Fruit fly (Drosophila melanogaster) whole organism, embryonic: ENCODE results near the gene CG42835.

Source experiments
- Asciz ChIP-seq: fragments of 200-800 bp; sonication (Bioruptor generic); optimal IDR thresholded peaks from 2 replicates; lab custom pipeline; 2017; ENCODE audit warnings: missing biosample characterization, mild to moderate bottlenecking, missing genetic modification characterization, missing genetic modification reagents
- Bdp1 ChIP-seq: fragments of 200-800 bp; sonication (Bioruptor generic); optimal IDR thresholded peaks from 3 replicates; lab custom pipeline; 2016; ENCODE audit warnings: missing biosample characterization, missing genetic modification characterization
- CG10654 ChIP-seq: fragments of 200-800 bp; sonication (Bioruptor generic); optimal IDR thresholded peaks from 2 replicates; lab custom pipeline; 2016; ENCODE audit warnings: missing biosample characterization, missing genetic modification characterization
- CG12744 ChIP-seq: fragments of 200-800 bp; sonication (Bioruptor generic); optimal IDR thresholded peaks from 2 replicates; lab custom pipeline; 2016; ENCODE audit warnings: missing biosample characterization, missing genetic modification characterization
- CG13424 ChIP-seq: fragments of 200-800 bp; sonication (Bioruptor generic); optimal IDR thresholded peaks from 2 replicates; lab custom pipeline; 2019; ENCODE audit warnings: missing biosample characterization, mild to moderate bottlenecking, missing genetic modification characterization, moderate library complexity
- CG13624 ChIP-seq: fragments of 200-800 bp; sonication (Bioruptor generic); optimal IDR thresholded peaks from 2 replicates; lab custom pipeline; 2016; ENCODE audit warnings: missing biosample characterization, missing genetic modification characterization
- CG15601 ChIP-seq: fragments of 200-800 bp; sonication (Bioruptor generic); optimal IDR thresholded peaks from 3 replicates; lab custom pipeline; 2019; ENCODE audit warnings: missing biosample characterization, mild to moderate bottlenecking, missing genetic modification characterization, moderate library complexity
- CG15696 ChIP-seq: fragments of 200-800 bp; sonication (Bioruptor generic); optimal IDR thresholded peaks from 2 replicates; lab custom pipeline; 2019; ENCODE audit warnings: missing biosample characterization, mild to moderate bottlenecking, missing genetic modification characterization, moderate library complexity
- CG18262 ChIP-seq: fragments of 200-800 bp; optimal IDR thresholded peaks from 3 replicates; lab custom pipeline; 2019; ENCODE audit warnings: missing biosample characterization, mild to moderate bottlenecking, missing genetic modification characterization, moderate library complexity
- CG18599 ChIP-seq: fragments of 200-800 bp; sonication (Bioruptor generic); optimal IDR thresholded peaks from 3 replicates; lab custom pipeline; 2017; ENCODE audit warnings: missing biosample characterization, missing genetic modification characterization, mild to moderate bottlenecking, moderate library complexity, missing genetic modification reagents
- CG2712 ChIP-seq: fragments of 200-800 bp; optimal IDR thresholded peaks from 3 replicates; lab custom pipeline; 2019; ENCODE audit warnings: missing biosample characterization, mild to moderate bottlenecking, missing genetic modification characterization, moderate library complexity
- CG30431 ChIP-seq: fragments of 200-800 bp; sonication (Bioruptor generic); optimal IDR thresholded peaks from 2 replicates; lab custom pipeline; 2017; ENCODE audit warnings: missing biosample characterization, missing genetic modification characterization
- CG3065 ChIP-seq: fragments of 200-800 bp; sonication (Bioruptor generic); optimal IDR thresholded peaks from 2 replicates; lab custom pipeline; 2016; ENCODE audit warnings: missing biosample characterization, missing genetic modification characterization
- CG4360 ChIP-seq: fragments of 200-800 bp; sonication (Bioruptor generic); IDR thresholded peaks from 2 replicates; pipeline ENCODE4 v1.3.6; 2022; ENCODE audit warnings: missing biosample characterization, missing genetic modification characterization
- CG6175 ChIP-seq: fragments of 200-800 bp; sonication (Bioruptor generic); IDR thresholded peaks from 3 replicates; pipeline ENCODE4 v1.3.6; 2022; ENCODE audit warnings: missing biosample characterization, missing genetic modification characterization
- CG6254 ChIP-seq: fragments of 200-800 bp; sonication (Bioruptor generic); optimal IDR thresholded peaks from 3 replicates; lab custom pipeline; 2017; ENCODE audit warnings: mild to moderate bottlenecking, missing biosample characterization, missing genetic modification reagents, missing genetic modification characterization
- CG7786 ChIP-seq: fragments of 200-800 bp; sonication (Bioruptor generic); optimal IDR thresholded peaks from 2 replicates; lab custom pipeline; 2016; ENCODE audit warnings: missing biosample characterization, missing genetic modification characterization
- CG8281 ChIP-seq: fragments of 200-800 bp; sonication (Bioruptor generic); optimal IDR thresholded peaks from 2 replicates; lab custom pipeline; 2018; ENCODE audit warnings: missing biosample characterization, mild to moderate bottlenecking, missing genetic modification characterization, moderate library complexity
- CG8924 ChIP-seq: fragments of 200-800 bp; optimal IDR thresholded peaks from 3 replicates; lab custom pipeline; 2019; ENCODE audit warnings: missing biosample characterization, mild to moderate bottlenecking, missing genetic modification characterization, moderate library complexity
- Fer3 ChIP-seq: fragments of 200-800 bp; sonication (Bioruptor generic); optimal IDR thresholded peaks from 2 replicates; lab custom pipeline; 2018; ENCODE audit warnings: missing biosample characterization, mild to moderate bottlenecking, missing genetic modification characterization, moderate library complexity
- H2.0 ChIP-seq: fragments of 200-800 bp; sonication (Bioruptor generic); IDR thresholded peaks from 2 replicates; pipeline ENCODE4 v1.3.6; 2022; ENCODE audit warnings: missing biosample characterization, missing genetic modification characterization
- HHEX ChIP-seq: fragments of 200-800 bp; sonication (Bioruptor generic); optimal IDR thresholded peaks from 3 replicates; lab custom pipeline; 2017; ENCODE audit warnings: missing biosample characterization, mild to moderate bottlenecking, missing genetic modification characterization, missing genetic modification reagents
- HmgD ChIP-seq: fragments of 200-800 bp; sonication (Bioruptor generic); optimal IDR thresholded peaks from 3 replicates; lab custom pipeline; 2016; ENCODE audit warnings: missing biosample characterization, missing genetic modification characterization
- HmgZ ChIP-seq: fragments of 200-800 bp; sonication (Bioruptor generic); optimal IDR thresholded peaks from 2 replicates; lab custom pipeline; 2018; ENCODE audit warnings: missing biosample characterization, mild to moderate bottlenecking, missing genetic modification characterization
- Tbp ChIP-seq: fragments of >200 bp; optimal IDR thresholded peaks from 2 replicates; lab custom pipeline; 2018; ENCODE audit warnings: missing biosample characterization, missing genetic modification characterization
- YL-1 ChIP-seq: fragments of 200-800 bp; sonication (Bioruptor generic); optimal IDR thresholded peaks from 3 replicates; lab custom pipeline; 2017; ENCODE audit warnings: missing biosample characterization, mild to moderate bottlenecking, missing genetic modification characterization
- bowl ChIP-seq: fragments of 200-800 bp; sonication (Bioruptor generic); IDR thresholded peaks from 2 replicates; pipeline ENCODE4 v1.3.6; 2022; ENCODE audit warnings: missing biosample characterization, missing genetic modification characterization
- cato ChIP-seq: fragments of 200-800 bp; sonication (Bioruptor generic); optimal IDR thresholded peaks from 2 replicates; lab custom pipeline; 2016; ENCODE audit warnings: missing biosample characterization, missing genetic modification characterization, borderline replicate concordance
- emc ChIP-seq: fragments of 200-800 bp; sonication (Bioruptor generic); optimal IDR thresholded peaks from 2 replicates; lab custom pipeline; 2016; ENCODE audit warnings: missing biosample characterization, missing genetic modification characterization
- fd96Cb ChIP-seq: fragments of 200-800 bp; sonication (Bioruptor generic); optimal IDR thresholded peaks from 2 replicates; lab custom pipeline; 2018; ENCODE audit warnings: missing biosample characterization, mild to moderate bottlenecking, missing genetic modification characterization, moderate library complexity
- fu2 ChIP-seq: fragments of 200-800 bp; sonication (Bioruptor generic); optimal IDR thresholded peaks from 2 replicates; lab custom pipeline; 2016; ENCODE audit warnings: missing biosample characterization, missing genetic modification characterization
- gem ChIP-seq: fragments of 200-800 bp; sonication (Bioruptor generic); optimal IDR thresholded peaks from 2 replicates; lab custom pipeline; 2019; ENCODE audit warnings: missing biosample characterization, mild to moderate bottlenecking, missing genetic modification characterization, moderate library complexity
- hbn ChIP-seq: fragments of 200-800 bp; sonication (Bioruptor generic); IDR thresholded peaks from 2 replicates; pipeline ENCODE4 v1.3.6; 2022; ENCODE audit warnings: missing biosample characterization, missing genetic modification characterization; ENCODE audit not compliant: partially characterized antibody
- insv ChIP-seq, 2 experiments: fragments of 200-800 bp; sonication (Bioruptor generic); optimal IDR thresholded peaks; 3 replicates each; lab custom pipeline; 2016 to 2018; ENCODE audit warnings: missing biosample characterization in 2 of 2, missing genetic modification characterization in 2 of 2
- ken ChIP-seq: fragments of 200-800 bp; sonication (Bioruptor generic); IDR thresholded peaks from 3 replicates; pipeline ENCODE4 v1.3.6; 2022; ENCODE audit warnings: missing biosample characterization, missing genetic modification characterization
- lola ChIP-seq, 3 experiments: fragments of >200 bp in 2 of 3; fragments of 200-800 bp in 1 of 3; sonication (Bioruptor generic) in 1 of 3; optimal IDR thresholded peaks; 2 replicates each; lab custom pipeline; 2017 to 2019; ENCODE audit warnings: missing biosample characterization in 3 of 3, missing genetic modification characterization in 3 of 3, mild to moderate bottlenecking in 1 of 3, moderate library complexity in 1 of 3
- nerfin-2 ChIP-seq: fragments of 200-800 bp; sonication (Bioruptor generic); IDR thresholded peaks from 2 replicates; pipeline ENCODE4 v1.3.6; 2022; ENCODE audit warnings: missing biosample characterization, missing genetic modification characterization; ENCODE audit not compliant: partially characterized antibody
- nmo ChIP-seq: fragments of 200-800 bp; sonication (Bioruptor generic); optimal IDR thresholded peaks from 2 replicates; lab custom pipeline; 2018; ENCODE audit warnings: missing biosample characterization, mild to moderate bottlenecking, missing genetic modification characterization, moderate library complexity
- p53 ChIP-seq: fragments of 200-800 bp; sonication (Bioruptor generic); optimal IDR thresholded peaks from 2 replicates; lab custom pipeline; 2016; ENCODE audit warnings: missing biosample characterization, missing genetic modification characterization
- phol ChIP-seq: fragments of 200-800 bp; sonication (Bioruptor generic); optimal IDR thresholded peaks from 3 replicates; lab custom pipeline; 2018; ENCODE audit warnings: missing biosample characterization, mild to moderate bottlenecking, missing genetic modification characterization, moderate library complexity
- pnt ChIP-seq: fragments of 200-800 bp; sonication (Bioruptor generic); optimal IDR thresholded peaks from 3 replicates; lab custom pipeline; 2016; ENCODE audit warnings: missing biosample characterization, missing genetic modification characterization
- scrt ChIP-seq: fragments of 200-800 bp; sonication (Bioruptor generic); optimal IDR thresholded peaks from 2 replicates; lab custom pipeline; 2018; ENCODE audit warnings: missing biosample characterization, mild to moderate bottlenecking, missing genetic modification characterization, moderate library complexity
- slp2 ChIP-seq: fragments of 200-800 bp; sonication (Bioruptor generic); optimal IDR thresholded peaks from 2 replicates; lab custom pipeline; 2016; ENCODE audit warnings: missing biosample characterization, missing genetic modification characterization
- stc ChIP-seq: fragments of 200-800 bp; sonication (Bioruptor generic); IDR thresholded peaks from 2 replicates; pipeline ENCODE4 v1.3.6; 2022; ENCODE audit warnings: missing biosample characterization, missing genetic modification characterization
- tap ChIP-seq: fragments of 200-800 bp; optimal IDR thresholded peaks from 3 replicates; lab custom pipeline; 2019; ENCODE audit warnings: missing biosample characterization, mild to moderate bottlenecking, missing genetic modification characterization, moderate library complexity
- toy ChIP-seq: fragments of 200-800 bp; sonication (Bioruptor generic); IDR thresholded peaks from 2 replicates; pipeline ENCODE4 v1.3.6; 2022; ENCODE audit warnings: missing biosample characterization, missing genetic modification characterization
- trem ChIP-seq: fragments of 200-800 bp; optimal IDR thresholded peaks from 3 replicates; lab custom pipeline; 2019; ENCODE audit warnings: missing biosample characterization, mild to moderate bottlenecking, missing genetic modification characterization, moderate library complexity
- wdn ChIP-seq: fragments of 200-800 bp; sonication (Bioruptor generic); IDR thresholded peaks from 2 replicates; pipeline ENCODE4 v1.3.6; 2022; ENCODE audit warnings: missing biosample characterization, missing genetic modification characterization
- yki ChIP-seq: fragments of >200 bp; optimal IDR thresholded peaks from 3 replicates; lab custom pipeline; 2018
- zf30C ChIP-seq: fragments of 200-800 bp; sonication (Bioruptor generic); optimal IDR thresholded peaks from 3 replicates; lab custom pipeline; 2018; ENCODE audit warnings: missing biosample characterization, mild to moderate bottlenecking, missing genetic modification characterization

The CG42835 gene

DNA sequence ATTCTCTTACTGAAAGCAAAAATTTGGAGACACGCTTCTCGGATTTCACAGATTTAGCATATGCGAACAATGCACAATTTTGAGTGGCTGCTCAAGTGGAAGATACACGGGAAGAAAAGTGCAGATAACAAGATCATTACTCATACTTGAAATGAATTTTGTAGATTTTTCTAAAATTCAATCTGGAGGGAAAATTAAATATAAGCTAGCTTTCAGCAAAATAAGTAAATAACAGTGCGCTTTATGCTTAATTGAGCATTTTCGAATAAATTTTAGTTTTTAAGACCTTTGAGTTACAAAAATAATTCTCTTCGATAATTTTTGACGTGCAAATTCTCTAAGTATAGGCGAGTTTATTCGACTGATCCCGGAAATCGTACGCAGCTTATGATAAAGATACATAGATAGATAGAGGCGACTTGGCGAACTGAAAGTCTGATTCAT is 19.7 kb upstream of the CG42835 start (continued):
- TF ChIP-seq nerfin-2 (no peak), Bdp1 (GFP tag; lab: Kevin White, UChicago) (no peak), CG15696 (tag; lab: Kevin White, UChicago) (peak; percentile 74), CG2712 (tag; lab: Kevin White, UChicago) (peak; percentile 43), phol (peak; percentile 77), CG18262 (tag; lab: Kevin White, UChicago) (peak; percentile 61), CG30431 (no peak), tap (tag; lab: Kevin White, UChicago) (peak; percentile 17), Asciz (peak; percentile 38), scrt (GFP tag; lab: Kevin White, UChicago) (peak; percentile 13), Fer3 (tag; lab: Kevin White, UChicago) (peak; percentile 58), H2.0 (GFP tag; lab: Robert Waterston, UW) (no peak), CG18599 (GFP tag; lab: Kevin White, UChicago) (peak; percentile 60), CG8281 (tag; lab: Kevin White, UChicago) (peak; percentile 3), HmgD (GFP tag; lab: Kevin White, UChicago) (no peak), HHEX (peak; percentile 60), pnt (peak; percentile 60), CG13624 (peak; percentile 31), gem (tag; lab: Kevin White, UChicago) (peak; percentile 76), CG7786 (GFP tag; lab: Kevin White, UChicago) (no peak), CG10654 (GFP tag; lab: Kevin White, UChicago) (peak; percentile 48), wdn (GFP tag; lab: Robert Waterston, UW) (no peak), HmgZ (tag; lab: Kevin White, UChicago) (no peak), trem (tag; lab: Kevin White, UChicago) (peak; percentile 30), CG8924 (tag; lab: Kevin White, UChicago) (no peak), hbn (GFP tag; lab: Robert Waterston, UW) (no peak), fd96Cb (tag; lab: Kevin White, UChicago) (peak; percentile 63), nmo (GFP tag; lab: Kevin White, UChicago) (peak; percentile 73)

DNA sequence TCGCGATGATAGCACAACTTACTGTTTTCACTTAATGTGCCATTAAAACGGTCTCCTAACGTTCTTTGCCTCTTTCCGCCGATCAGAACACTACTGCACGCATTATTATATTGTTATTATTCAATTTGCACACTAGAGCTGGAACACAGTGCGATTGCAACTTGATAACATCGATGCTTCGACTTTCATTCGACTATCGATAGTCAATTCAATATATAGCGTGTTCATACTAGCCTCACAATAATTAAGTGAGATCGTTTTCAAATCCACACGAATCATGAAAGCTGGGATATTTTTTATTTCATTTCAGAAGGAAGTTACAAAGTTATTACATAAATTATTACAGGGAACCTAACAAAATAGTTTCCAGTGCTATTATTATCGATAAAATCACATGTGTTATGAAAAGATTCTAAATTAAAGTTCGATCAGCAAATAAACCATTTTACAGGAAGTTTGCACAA is 19.1 kb upstream of the CG42835 start:
- TF ChIP-seq yki (lab: Kevin White, UChicago), result no peak
- no peak for TF ChIP-seq p53 (GFP tag; lab: Kevin White, UChicago)
- no peak for TF ChIP-seq ken (GFP tag; lab: Robert Waterston, UW)
- TF ChIP-seq YL-1 (GFP tag; lab: Kevin White, UChicago), result peak; percentile 62
- peak; percentile 67 for TF ChIP-seq fu2 (GFP tag; lab: Kevin White, UChicago)
- no peak for TF ChIP-seq Tbp (GFP tag; lab: Kevin White, UChicago)
- TF ChIP-seq toy, result no peak
- no peak for TF ChIP-seq zf30C (GFP tag; lab: Kevin White, UChicago)
- peak; percentile 6 for TF ChIP-seq cato (GFP tag; lab: Kevin White, UChicago)
- no peak for TF ChIP-seq CG6254 (GFP tag; lab: Kevin White, UChicago)
- peak; percentile 36 for TF ChIP-seq CG15601
- no peak for TF ChIP-seq HHEX
- no peak for TF ChIP-seq insv (GFP tag; optimal IDR thresholded peaks at IDR 0.05; lab: Kevin White, UChicago)
- peak; percentile 26 for TF ChIP-seq Bdp1 (GFP tag; lab: Kevin White, UChicago)
- TF ChIP-seq CG6175 (GFP tag; lab: Robert Waterston, UW), result no peak
- peak in 1 of 3 experiments; percentile 88 for TF ChIP-seq lola (GFP tag; optimal IDR thresholded peaks at IDR 0.05; lab: Kevin White, UChicago)
- no peak for TF ChIP-seq emc (GFP tag; lab: Kevin White, UChicago)
- no peak for TF ChIP-seq bowl (GFP tag; lab: Robert Waterston, UW)
- peak; percentile 43 for TF ChIP-seq slp2
- TF ChIP-seq CG4360 (GFP tag; lab: Robert Waterston, UW), result no peak
- TF ChIP-seq stc (GFP tag; lab: Robert Waterston, UW), result 0 out of 2 replicates have a peak, but pooled peaks have one; percentile 32
- TF ChIP-seq CG12744 (GFP tag; lab: Kevin White, UChicago), result peak; percentile 14
- TF ChIP-seq CG3065, result no peak
- peak; percentile 84 for TF ChIP-seq HmgZ (tag; lab: Kevin White, UChicago)
- TF ChIP-seq CG13424 (tag; lab: Kevin White, UChicago), result peak; percentile 57
